Worm (Caenorhabditis elegans): ENCODE results near the gene srw-66.

Gene srw-66

DNA sequence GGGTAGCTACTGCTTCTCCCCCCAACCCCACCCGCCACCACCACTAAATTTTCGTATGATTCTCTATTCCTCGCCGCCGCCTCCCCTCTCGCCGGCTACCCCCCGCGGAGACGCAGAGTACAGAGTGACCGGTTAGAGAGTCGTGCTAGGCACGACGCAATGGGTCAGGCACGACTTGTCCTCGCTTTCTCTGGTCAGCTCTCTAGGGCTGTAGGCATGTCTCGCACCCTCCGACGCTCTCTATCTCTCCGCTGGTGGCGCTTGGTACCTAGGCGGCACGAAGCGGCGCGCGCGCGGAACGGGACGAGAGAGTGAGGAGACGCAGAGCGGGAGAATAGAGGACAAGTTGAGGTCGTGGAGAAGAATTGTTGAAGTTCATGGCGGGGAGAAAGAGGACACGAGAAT lies 24.9 kb downstream of the srw-66 start (continued):
- TF ChIP-seq atf-7 (tag; optimal IDR thresholded peaks at IDR 0.05) (peak; percentile 16), tbp1 (GFP tag; optimal IDR thresholded peaks at IDR 0.05) (peak; percentile 28), ceh-58 (GFP tag; IDR thresholded peaks at IDR 0.05) (no peak), ama-1 (optimal IDR thresholded peaks at IDR 0.05) (no peak), ama-1 (GFP tag; optimal IDR thresholded peaks at IDR 0.05) (no peak), let-526 (GFP tag; IDR thresholded peaks at IDR 0.05) (0 out of 2 replicates have a peak, but pooled peaks have one; percentile 19), efl-1 (GFP tag; optimal IDR thresholded peaks at IDR 0.05) (peak; percentile 41), bed-2 (GFP tag; IDR thresholded peaks at IDR 0.05) (no peak), rpc-1 (optimal IDR thresholded peaks at IDR 0.05) (no peak), rpc-1 (tag; optimal IDR thresholded peaks at IDR 0.05) (no peak), lin-40 (tag; optimal IDR thresholded peaks at IDR 0.05) (no peak), xnd-1 (tag; optimal IDR thresholded peaks at IDR 0.05) (no peak), unc-130 (GFP tag; optimal IDR thresholded peaks at IDR 0.05) (no peak), mcd-1 (GFP tag; IDR thresholded peaks at IDR 0.05) (peak; percentile 71), F39B2.1 (GFP tag; IDR thresholded peaks at IDR 0.05) (no peak)

DNA sequence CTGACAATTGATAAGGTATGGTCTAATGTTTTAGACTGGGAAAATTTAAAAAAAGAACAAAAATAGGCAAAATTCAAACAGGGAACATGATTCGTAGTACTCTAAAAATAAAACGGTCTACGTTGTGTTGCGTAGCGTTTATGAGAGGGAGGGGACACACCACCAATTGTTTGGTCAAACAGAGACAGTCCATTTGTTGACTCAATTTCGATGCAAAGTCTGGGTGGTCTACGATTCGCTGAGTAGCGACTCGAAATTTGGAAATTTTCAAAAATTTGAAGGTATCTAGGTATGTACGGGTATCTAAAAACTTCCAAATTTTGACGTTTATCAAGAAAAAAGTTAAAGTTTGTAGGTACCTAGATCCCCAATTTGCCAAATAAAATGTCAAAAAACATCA lies 25.9 kb downstream of the srw-66 start:
- TF ChIP-seq let-526 (GFP tag; IDR thresholded peaks at IDR 0.05) (no peak), lir-1 (GFP tag; conservative IDR thresholded peaks at IDR 0.05) (no peak), F10E7.11 (tag; optimal IDR thresholded peaks at IDR 0.05) (no peak), T07F8.4 (tag; optimal IDR thresholded peaks at IDR 0.05) (no peak), snpc-1.3 (tag; optimal IDR thresholded peaks at IDR 0.05; ENCODE audit: insufficient read depth) (no peak), F52B5.7 (tag; optimal IDR thresholded peaks at IDR 0.05) (no peak), ccch-3 (GFP tag; optimal IDR thresholded peaks at IDR 0.05) (no peak), ztf-28 (GFP tag; IDR thresholded peaks at IDR 0.05) (no peak), bed-1 (GFP tag; IDR thresholded peaks at IDR 0.05) (no peak), F37B4.10 (GFP tag; IDR thresholded peaks at IDR 0.05) (no peak), zfh-2 (GFP tag; conservative IDR thresholded peaks at IDR 0.05) (no peak), F22D6.2 (tag; optimal IDR thresholded peaks at IDR 0.05) (no peak), C06A6.2 (GFP tag; conservative IDR thresholded peaks at IDR 0.05) (no peak), ekl-4 (GFP tag; IDR thresholded peaks at IDR 0.05) (no peak), ztf-26 (tag; optimal IDR thresholded peaks at IDR 0.05) (no peak)

DNA sequence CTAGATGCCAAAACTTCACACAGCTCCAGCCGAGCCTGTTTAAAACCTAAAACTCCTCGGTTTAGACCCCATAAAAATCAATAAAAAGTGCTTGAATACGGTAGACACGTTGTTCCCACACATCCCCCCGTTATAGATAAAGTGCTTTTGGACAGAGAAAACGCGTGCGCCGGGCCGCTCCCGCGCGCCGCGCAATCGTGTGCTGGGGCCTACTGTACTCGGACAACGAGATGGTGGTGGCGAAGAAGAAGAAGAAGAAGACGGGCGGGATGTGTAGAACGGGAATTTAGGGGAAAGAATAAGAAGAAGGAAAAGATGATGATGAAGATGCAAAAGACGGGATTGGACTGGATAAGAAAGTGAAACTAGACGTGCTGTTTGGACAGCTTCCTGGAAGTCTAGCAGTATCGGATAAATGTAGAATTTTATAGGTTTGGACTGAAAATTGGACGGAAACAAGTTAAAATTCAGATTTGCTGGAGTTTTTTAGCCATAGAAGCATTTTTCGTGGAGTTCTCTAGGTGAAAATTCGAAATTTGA lies 27.2 kb downstream of the srw-66 start:
- TF ChIP-seq zfh-2 (GFP tag; conservative IDR thresholded peaks at IDR 0.05) (0 out of 2 replicates have a peak, but pooled peaks have one; percentile 35), madf-10 (tag; optimal IDR thresholded peaks at IDR 0.05) (no peak)

DNA sequence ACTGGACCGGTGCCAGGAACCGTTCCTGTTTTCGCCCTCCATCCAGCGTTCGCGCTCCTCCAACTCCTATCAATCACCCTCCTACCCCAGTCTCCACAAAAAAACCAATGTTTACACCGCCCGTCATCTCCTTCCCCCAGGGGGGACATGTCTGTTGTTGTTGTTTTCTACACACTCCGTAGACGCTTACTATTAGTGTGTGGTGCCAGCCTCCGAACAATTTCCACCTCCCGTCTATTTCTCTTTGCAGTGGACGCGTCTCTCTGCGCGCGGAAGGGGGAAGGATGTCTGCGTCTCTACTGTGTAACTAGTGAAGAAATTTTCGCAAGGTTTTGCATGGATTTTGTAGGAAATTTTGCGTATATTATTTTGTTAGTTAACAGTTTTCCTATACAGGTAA lies 29.2 kb downstream of the srw-66 start:
- TF ChIP-seq zfh-2 (GFP tag; conservative IDR thresholded peaks at IDR 0.05), result peak; percentile 54
- no peak for TF ChIP-seq egrh-3 (GFP tag; IDR thresholded peaks at IDR 0.05)
- TF ChIP-seq nhr-179 (tag; optimal IDR thresholded peaks at IDR 0.05), result no peak
- TF ChIP-seq K12H6.12 (tag; optimal IDR thresholded peaks at IDR 0.05), result peak; percentile 14
- TF ChIP-seq aptf-2 (GFP tag; conservative IDR thresholded peaks at IDR 0.05), result 0 out of 2 replicates have a peak, but pooled peaks have one; percentile 34
- peak; percentile 91 for TF ChIP-seq hmg-1.2 (GFP tag; IDR thresholded peaks at IDR 0.05)
